Worm (Caenorhabditis elegans) whole organism, mixed stage, embryonic: ENCODE measurements around the gene Y37H2A.1.

Source experiments
- M03D4.4 ChIP-seq: sonication (generic microtip); optimal IDR thresholded peaks from 2 replicates; lab custom pipeline; 2017; ENCODE audit warnings: mild to moderate bottlenecking, missing genetic modification characterization, missing compliant biosample characterization
- bed-3 ChIP-seq: fragments of 200-800 bp; sonication (Bioruptor generic); optimal IDR thresholded peaks from 3 replicates; lab custom pipeline; 2018; ENCODE audit warnings: mild to moderate bottlenecking, missing genetic modification characterization, moderate library complexity, missing compliant biosample characterization
- ceh-39 ChIP-seq: fragments of 150-350 bp; optimal IDR thresholded peaks from 2 replicates; lab custom pipeline; 2014; ENCODE audit warnings: missing biosample characterization, missing genetic modification characterization
- ceh-43 ChIP-seq: fragments of 200-800 bp; sonication (Bioruptor generic); optimal IDR thresholded peaks from 2 replicates; lab custom pipeline; 2018; ENCODE audit warnings: mild to moderate bottlenecking, missing genetic modification characterization, moderate library complexity, missing compliant biosample characterization
- ceh-83 ChIP-seq: fragments of 200-800 bp; sonication (Bioruptor generic); optimal IDR thresholded peaks from 2 replicates; lab custom pipeline; 2018; ENCODE audit warnings: mild to moderate bottlenecking, missing genetic modification characterization, missing compliant biosample characterization
- ces-1 ChIP-seq: fragments of 150-350 bp; optimal IDR thresholded peaks from 2 replicates; lab custom pipeline; 2014; ENCODE audit warnings: missing biosample characterization, missing genetic modification reagents, missing genetic modification characterization
- cnd-1 ChIP-seq: fragments of 200-800 bp; sonication (Bioruptor generic); optimal IDR thresholded peaks from 2 replicates; lab custom pipeline; 2018; ENCODE audit warnings: mild to moderate bottlenecking, missing genetic modification characterization, missing compliant biosample characterization
- elt-1 ChIP-seq: sonication (generic microtip); optimal IDR thresholded peaks from 2 replicates; lab custom pipeline; 2017; ENCODE audit warnings: missing genetic modification characterization, mild to moderate bottlenecking, missing compliant biosample characterization, antibody characterized with exemption, moderate library complexity, borderline replicate concordance; ENCODE audit not compliant: insufficient read depth
- ham-2 ChIP-seq: fragments of 200-800 bp; sonication (Bioruptor generic); optimal IDR thresholded peaks from 2 replicates; lab custom pipeline; 2018; ENCODE audit warnings: mild to moderate bottlenecking, missing genetic modification characterization, missing compliant biosample characterization
- hlh-1 ChIP-seq: fragments of 150-350 bp; optimal IDR thresholded peaks from 2 replicates; lab custom pipeline; 2014; ENCODE audit warnings: missing biosample characterization, missing genetic modification reagents, missing genetic modification characterization
- lin-13 ChIP-seq: fragments of 150-350 bp; optimal IDR thresholded peaks from 2 replicates; lab custom pipeline; 2014; ENCODE audit warnings: missing biosample characterization, missing genetic modification characterization
- lin-32 ChIP-seq: fragments of 200-800 bp; sonication (Bioruptor generic); optimal IDR thresholded peaks from 2 replicates; lab custom pipeline; 2018; ENCODE audit warnings: mild to moderate bottlenecking, missing genetic modification characterization, missing compliant biosample characterization
- lsy-2 ChIP-seq: fragments of 150-350 bp; optimal IDR thresholded peaks from 2 replicates; lab custom pipeline; 2014; ENCODE audit warnings: missing biosample characterization, missing genetic modification characterization
- mab-5 ChIP-seq: fragments of 150-350 bp; optimal IDR thresholded peaks from 2 replicates; lab custom pipeline; 2014; ENCODE audit warnings: missing biosample characterization, missing genetic modification characterization
- mep-1 ChIP-seq: fragments of 150-350 bp; optimal IDR thresholded peaks from 2 replicates; lab custom pipeline; 2017; ENCODE audit warnings: missing biosample characterization, missing genetic modification reagents, missing genetic modification characterization, inconsistent platforms
- mls-2 ChIP-seq: sonication (generic microtip); optimal IDR thresholded peaks from 2 replicates; lab custom pipeline; 2016; ENCODE audit warnings: mild to moderate bottlenecking, missing genetic modification characterization, moderate library complexity, missing compliant biosample characterization
- nhr-2 ChIP-seq: fragments of 150-350 bp; optimal IDR thresholded peaks from 2 replicates; lab custom pipeline; 2014; ENCODE audit warnings: missing biosample characterization, missing genetic modification characterization
- nhr-237 ChIP-seq: fragments of 150-350 bp; optimal IDR thresholded peaks from 2 replicates; lab custom pipeline; 2014; ENCODE audit warnings: missing biosample characterization, missing genetic modification characterization
- nhr-28 ChIP-seq: fragments of 150-350 bp; optimal IDR thresholded peaks from 2 replicates; lab custom pipeline; 2014; ENCODE audit warnings: missing biosample characterization, missing genetic modification characterization
- nhr-76 ChIP-seq: sonication (generic microtip); optimal IDR thresholded peaks from 2 replicates; lab custom pipeline; 2017; ENCODE audit warnings: missing biosample characterization, missing genetic modification characterization
- pha-4 ChIP-seq: fragments of 150-350 bp; optimal IDR thresholded peaks from 2 replicates; lab custom pipeline; 2018; ENCODE audit warnings: missing biosample characterization, missing genetic modification reagents, missing genetic modification characterization
- sem-2 ChIP-seq: fragments of 200-800 bp; sonication (Bioruptor generic); optimal IDR thresholded peaks from 2 replicates; lab custom pipeline; 2018; ENCODE audit warnings: mild to moderate bottlenecking, missing genetic modification characterization, missing compliant biosample characterization
- snpc-4 ChIP-seq: fragments of 150-350 bp; optimal IDR thresholded peaks from 2 replicates; lab custom pipeline; 2014; ENCODE audit warnings: missing biosample characterization, missing genetic modification characterization
- sptf-1 ChIP-seq: sonication (generic microtip); optimal IDR thresholded peaks from 2 replicates; lab custom pipeline; 2017; ENCODE audit warnings: mild to moderate bottlenecking, missing genetic modification characterization, moderate library complexity, missing compliant biosample characterization
- tbx-8 ChIP-seq: fragments of 200-800 bp; sonication (Bioruptor generic); optimal IDR thresholded peaks from 2 replicates; lab custom pipeline; 2018; ENCODE audit warnings: mild to moderate bottlenecking, missing genetic modification characterization, moderate library complexity, missing compliant biosample characterization
- unc-120 ChIP-seq: sonication (generic microtip); optimal IDR thresholded peaks from 2 replicates; lab custom pipeline; 2017; ENCODE audit warnings: missing genetic modification characterization, missing compliant biosample characterization; ENCODE audit not compliant: poor library complexity, severe bottlenecking
- unc-39 ChIP-seq: fragments of 150-350 bp; optimal IDR thresholded peaks from 2 replicates; lab custom pipeline; 2014; ENCODE audit warnings: missing biosample characterization, missing genetic modification characterization
- unc-62 ChIP-seq: fragments of 150-350 bp; optimal IDR thresholded peaks from 2 replicates; lab custom pipeline; 2014; ENCODE audit warnings: missing biosample characterization, missing genetic modification reagents, missing genetic modification characterization
- zip-8 ChIP-seq: fragments of 150-350 bp; optimal IDR thresholded peaks from 2 replicates; lab custom pipeline; 2014; ENCODE audit warnings: missing biosample characterization, missing genetic modification characterization
- ztf-11 ChIP-seq: fragments of 150-350 bp; optimal IDR thresholded peaks from 2 replicates; lab custom pipeline; 2014; ENCODE audit warnings: missing biosample characterization, missing genetic modification characterization

The Y37H2A.1 gene

ce11 chrV:18127192-18127591, 19.1 kb downstream of the Y37H2A.1 start, which contains the start of gene fbxa-211:
Gene fbxa-211, plus strand, starts transcription at chrV:18127519.
- TF ChIP-seq pha-4 (tag; lab: Kevin White, UChicago) (no peak), unc-62 (no peak), nhr-2 (tag; lab: Kevin White, UChicago) (no peak), ceh-83 (GFP tag; lab: Kevin White, UChicago) (no peak), lin-32 (GFP tag; lab: Kevin White, UChicago) (no peak)

ce11 chrV:18128545-18128944, 20.5 kb downstream of the Y37H2A.1 start:
- TF ChIP-seq nhr-28 (tag; lab: Kevin White, UChicago) (no peak), M03D4.4 (tag; lab: Kevin White, UChicago) (no peak)

- TF ChIP-seq bed-3 (GFP tag; lab: Kevin White, UChicago) (no peak), unc-39 (tag; lab: Kevin White, UChicago) (no peak), hlh-1 (tag; lab: Kevin White, UChicago) (no peak), nhr-237 (tag; lab: Kevin White, UChicago) (no peak), ceh-83 (GFP tag; lab: Kevin White, UChicago) (no peak), mls-2 (no peak)
- TF ChIP-seq, all 35 proteins: peak for 0
Measured at ce11 chrV:18131049-18131448, 23.0 kb downstream of the Y37H2A.1 start, which contains the start of gene Y37H2A.12. Gene Y37H2A.12, minus strand, starts transcription at chrV:18131129.

ce11 chrV:18133177-18133576, 25.1 kb downstream of the Y37H2A.1 start, which contains the start of gene Y37H2A.18:
Gene Y37H2A.18, minus strand, starts transcription at chrV:18133277.
- no peak for TF ChIP-seq unc-62
- TF ChIP-seq sem-2 (GFP tag; lab: Kevin White, UChicago), result no peak
- no peak for TF ChIP-seq ces-1 (GFP tag; lab: Kevin White, UChicago)
- TF ChIP-seq nhr-28 (tag; lab: Kevin White, UChicago), result no peak
- no peak for TF ChIP-seq ceh-43
- no peak for TF ChIP-seq nhr-237 (tag; lab: Kevin White, UChicago)
- TF ChIP-seq unc-39 (tag; lab: Kevin White, UChicago), result no peak
- TF ChIP-seq nhr-76 (tag; lab: Kevin White, UChicago), result no peak
- TF ChIP-seq ceh-39 (tag; lab: Kevin White, UChicago), result no peak

ce11 chrV:18134378-18134777, 26.3 kb downstream of the Y37H2A.1 start, which contains the start of gene Y37H2A.7:
Gene Y37H2A.7, minus strand, starts transcription at chrV:18134478.
- TF ChIP-seq mab-5 (tag; lab: Kevin White, UChicago) (no peak), hlh-1 (tag; lab: Kevin White, UChicago) (no peak), nhr-76 (tag; lab: Kevin White, UChicago) (no peak), bed-3 (GFP tag; lab: Kevin White, UChicago) (no peak), ceh-83 (GFP tag; lab: Kevin White, UChicago) (no peak), ham-2 (GFP tag; lab: Kevin White, UChicago) (no peak), snpc-4 (no peak), M03D4.4 (tag; lab: Kevin White, UChicago) (no peak), unc-39 (tag; lab: Kevin White, UChicago) (no peak), tbx-8 (GFP tag; lab: Kevin White, UChicago) (no peak), elt-1 (tag; lab: Kevin White, UChicago) (no peak)

- no peak for TF ChIP-seq unc-62
- no peak for TF ChIP-seq lin-13 (tag; lab: Kevin White, UChicago)
- TF ChIP-seq lsy-2 (tag; lab: Kevin White, UChicago), result no peak
- TF ChIP-seq ceh-83 (GFP tag; lab: Kevin White, UChicago), result no peak
- no peak for TF ChIP-seq cnd-1 (tag; lab: Kevin White, UChicago)
- no peak for TF ChIP-seq unc-120 (tag; lab: Kevin White, UChicago)
- no peak for TF ChIP-seq sptf-1
- no peak for TF ChIP-seq mep-1
- no peak for TF ChIP-seq unc-39 (tag; lab: Kevin White, UChicago)
- TF ChIP-seq hlh-1 (tag; lab: Kevin White, UChicago), result no peak
- no peak for TF ChIP-seq nhr-76 (tag; lab: Kevin White, UChicago)
- no peak for TF ChIP-seq ztf-11 (tag; lab: Kevin White, UChicago)
- no peak for TF ChIP-seq elt-1 (tag; lab: Kevin White, UChicago)
- no peak for TF ChIP-seq nhr-2 (tag; lab: Kevin White, UChicago)
- no peak for TF ChIP-seq tbx-8 (GFP tag; lab: Kevin White, UChicago)
- no peak for TF ChIP-seq mls-2
- TF ChIP-seq zip-8 (tag; lab: Kevin White, UChicago), result no peak
- no peak for TF ChIP-seq ceh-39 (tag; lab: Kevin White, UChicago)
- no peak for TF ChIP-seq pha-4 (tag; lab: Kevin White, UChicago)
Measured at ce11 chrV:18137679-18138078, 29.6 kb downstream of the Y37H2A.1 start.
